Fruit fly (Drosophila melanogaster) Kc167 (cell line): ENCODE results near the gene Csk.

Experiments
- Myc ChIP-seq: fragments of >200 bp; optimal IDR thresholded peaks from 2 replicates; lab custom pipeline; 2017; ENCODE audit warnings: missing external identifiers
- h ChIP-seq: fragments of >200 bp; optimal IDR thresholded peaks from 3 replicates; lab custom pipeline; 2018; ENCODE audit warnings: missing external identifiers
- insv ChIP-seq: fragments of >200 bp; optimal IDR thresholded peaks from 3 replicates; lab custom pipeline; 2018; ENCODE audit warnings: missing external identifiers
- psq ChIP-seq: fragments of >200 bp; optimal IDR thresholded peaks from 2 replicates; lab custom pipeline; 2017; ENCODE audit warnings: missing external identifiers
- ttk ChIP-seq: sonication (Bioruptor generic); optimal IDR thresholded peaks from 2 replicates; lab custom pipeline; 2017; ENCODE audit warnings: missing external identifiers

DNA sequence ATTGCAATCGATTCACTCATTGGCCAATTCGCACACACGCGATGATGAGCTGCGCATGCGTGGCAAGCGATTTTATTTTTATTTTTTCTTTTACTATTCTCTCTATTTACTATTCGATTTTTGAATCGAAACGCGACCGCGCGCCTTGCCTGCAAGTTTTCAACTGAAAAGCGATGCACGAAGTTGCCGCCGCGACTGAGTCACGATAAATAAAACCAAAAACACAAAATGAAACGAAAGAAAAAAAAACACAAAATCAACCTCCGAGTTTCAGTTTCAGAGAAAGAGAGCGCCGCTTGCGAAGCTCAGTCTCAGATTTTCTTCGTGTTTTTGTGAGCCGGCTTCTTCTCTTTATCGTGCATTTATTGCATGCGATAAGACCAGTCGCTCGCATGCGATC is 3.7 kb downstream of the Csk start:
- TF ChIP-seq Myc (lab: Kevin White, UChicago), result no peak
- TF ChIP-seq insv (lab: Kevin White, UChicago), result no peak
- no peak for TF ChIP-seq psq (lab: Kevin White, UChicago)
- no peak for TF ChIP-seq ttk (lab: Kevin White, UChicago)
- no peak for TF ChIP-seq h (lab: Kevin White, UChicago)
